Worm (Caenorhabditis elegans): ENCODE data around the gene sru-15.
A peak's percentile ranks its signal among the peaks of the same experiment; 100 is the strongest.

The sru-15 gene

ce11 chrIV:17426970-17427369 is 31.0 kb downstream of the sru-15 start (continued):
- no peak for TF ChIP-seq sptf-1 (tag; optimal IDR thresholded peaks at IDR 0.05)
- peak; percentile 28 for TF ChIP-seq mep-1 (tag; optimal IDR thresholded peaks at IDR 0.05)
- peak; percentile 30 to 45 for TF ChIP-seq efl-1 (optimal IDR thresholded peaks at IDR 0.05)
- TF ChIP-seq efl-1 (GFP tag; optimal IDR thresholded peaks at IDR 0.05 in 1 of 2), result no peak
- no peak for TF ChIP-seq blmp-1 (tag; optimal IDR thresholded peaks at IDR 0.05)
- peak in 1 of 3 experiments; percentile 40 for TF ChIP-seq ceh-82 (tag; optimal IDR thresholded peaks at IDR 0.05)
- TF ChIP-seq aly-2 (tag; optimal IDR thresholded peaks at IDR 0.05), result no peak
- TF ChIP-seq alr-1 (tag; optimal IDR thresholded peaks at IDR 0.05; ENCODE audit: borderline replicate concordance), result no peak
- TF ChIP-seq mab-9 (GFP tag; IDR thresholded peaks at IDR 0.05), result no peak
- TF ChIP-seq tbx-2 (tag; optimal IDR thresholded peaks at IDR 0.05), result no peak
- TF ChIP-seq isw-1 (GFP tag; IDR thresholded peaks at IDR 0.05), result no peak
- TF ChIP-seq nhr-19 (GFP tag; conservative IDR thresholded peaks at IDR 0.05), result peak; percentile 27; the same call in 1 of the 2 replicates
- TF ChIP-seq ama-1 (optimal IDR thresholded peaks at IDR 0.05), result no peak
- no peak for TF ChIP-seq sup-37 (GFP tag; optimal IDR thresholded peaks at IDR 0.05)
- TF ChIP-seq irx-1 (tag; optimal IDR thresholded peaks at IDR 0.05), result no peak
- TF ChIP-seq elt-3 (tag; optimal IDR thresholded peaks at IDR 0.05), result no peak
- no peak for TF ChIP-seq lin-15B (tag; optimal IDR thresholded peaks at IDR 0.05)
- no peak for TF ChIP-seq dpl-1 (GFP tag; optimal IDR thresholded peaks at IDR 0.05)
- TF ChIP-seq zag-1 (tag; optimal IDR thresholded peaks at IDR 0.05), result peak; percentile 9
- TF ChIP-seq C04F5.9 (tag; optimal IDR thresholded peaks at IDR 0.05), result no peak
- TF ChIP-seq ceh-63 (GFP tag; optimal IDR thresholded peaks at IDR 0.05), result no peak
- TF ChIP-seq fkh-8 (tag; optimal IDR thresholded peaks at IDR 0.05), result peak; percentile 35
- no peak for TF ChIP-seq nhr-12 (tag; optimal IDR thresholded peaks at IDR 0.05)
- no peak for TF ChIP-seq ztf-11 (tag; optimal IDR thresholded peaks at IDR 0.05)
- TF ChIP-seq lsy-2 (tag; optimal IDR thresholded peaks at IDR 0.05), result no peak
- TF ChIP-seq lir-3 (tag; optimal IDR thresholded peaks at IDR 0.05; ENCODE audit: poor library complexity), result no peak
- no peak for TF ChIP-seq ces-1 (GFP tag; optimal IDR thresholded peaks at IDR 0.05)
- TF ChIP-seq egl-27 (tag; optimal IDR thresholded peaks at IDR 0.05), result no peak
- TF ChIP-seq unc-86 (tag; optimal IDR thresholded peaks at IDR 0.05), result peak; percentile 11
- TF ChIP-seq nhr-237 (tag; optimal IDR thresholded peaks at IDR 0.05), result no peak
- TF ChIP-seq nhr-11 (tag; optimal IDR thresholded peaks at IDR 0.05), result no peak
- no peak for TF ChIP-seq nhr-90 (tag; optimal IDR thresholded peaks at IDR 0.05; ENCODE audit: poor library complexity)
- no peak for TF ChIP-seq fos-1 (tag; optimal IDR thresholded peaks at IDR 0.05)
- TF ChIP-seq mdl-1 (tag; optimal IDR thresholded peaks at IDR 0.05), result no peak
- TF ChIP-seq mef-2 (tag; optimal IDR thresholded peaks at IDR 0.05), result no peak
- no peak for TF ChIP-seq jun-1 (tag; optimal IDR thresholded peaks at IDR 0.05)
- no peak for TF ChIP-seq hlh-4 (tag; optimal IDR thresholded peaks at IDR 0.05)
- no peak for TF ChIP-seq egl-13 (tag; optimal IDR thresholded peaks at IDR 0.05)
- TF ChIP-seq rnt-1 (tag; optimal IDR thresholded peaks at IDR 0.05), result no peak
- TF ChIP-seq ceh-8 (GFP tag; optimal IDR thresholded peaks at IDR 0.05), result no peak
- TF ChIP-seq nhr-28 (tag; optimal IDR thresholded peaks at IDR 0.05), result no peak
- no peak for TF ChIP-seq skn-1 (tag; optimal IDR thresholded peaks at IDR 0.05)
- no peak for TF ChIP-seq hpl-2 (GFP tag; optimal IDR thresholded peaks at IDR 0.05)
- TF ChIP-seq C16A3.4 (tag; optimal IDR thresholded peaks at IDR 0.05), result no peak
- TF ChIP-seq fkh-4 (tag; optimal IDR thresholded peaks at IDR 0.05; ENCODE audit: borderline replicate concordance), result no peak
- no peak for TF ChIP-seq efl-3 (GFP tag; optimal IDR thresholded peaks at IDR 0.05)
- TF ChIP-seq nhr-85 (tag), result no peak
- no peak for TF ChIP-seq lin-39 (tag; optimal IDR thresholded peaks at IDR 0.05)
- peak; percentile 38 for TF ChIP-seq swsn-7 (tag; optimal IDR thresholded peaks at IDR 0.05)
- peak; percentile 40 for TF ChIP-seq nhr-77 (tag; optimal IDR thresholded peaks at IDR 0.05)
- no peak for TF ChIP-seq pag-3 (tag; optimal IDR thresholded peaks at IDR 0.05; ENCODE audit: borderline replicate concordance, insufficient read depth)
- TF ChIP-seq pqm-1 (tag; optimal IDR thresholded peaks at IDR 0.05), result no peak
